Fruit fly (Drosophila melanogaster): Measurements from ENCODE around the gene Hibch.

The Hibch gene

DNA sequence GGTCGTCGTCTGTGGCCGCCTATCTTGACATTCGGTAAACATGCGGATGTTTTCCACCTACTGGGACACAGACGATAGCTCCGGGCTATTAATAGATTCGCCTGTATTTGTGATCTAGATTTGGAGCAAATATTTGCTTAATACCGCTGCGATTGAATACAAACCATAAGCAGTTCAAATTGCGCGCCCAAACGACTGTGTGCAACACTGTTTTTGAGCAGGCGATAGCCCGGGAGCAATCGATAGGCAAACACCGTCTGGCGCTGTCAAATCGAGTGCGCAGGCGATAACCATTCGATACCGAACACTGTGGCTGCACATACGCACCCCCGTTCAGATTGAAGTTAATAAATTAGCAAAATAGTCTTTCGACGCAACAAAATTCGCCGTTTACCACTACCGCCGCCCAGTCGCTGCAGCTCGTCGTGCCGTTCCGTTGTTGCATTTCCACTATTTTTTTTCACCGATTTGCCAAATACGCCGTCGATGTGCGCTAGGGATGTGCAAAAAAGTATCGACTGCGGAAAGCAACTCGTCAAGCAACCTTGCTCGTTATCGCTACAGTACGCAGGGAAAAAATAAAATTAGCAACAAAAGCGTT lies 51.2 kb downstream of the Hibch start, which contains the start of gene Atx2 (continued):
- TF ChIP-seq sens (GFP tag), result peak; percentile 76
- TF ChIP-seq CG5180 (GFP tag; optimal IDR thresholded peaks at IDR 0.05), result peak; percentile 2
- peak; percentile 7 for TF ChIP-seq CG8944 (GFP tag; optimal IDR thresholded peaks at IDR 0.05)
- peak; percentile 93 for TF ChIP-seq bbx (GFP tag; IDR thresholded peaks at IDR 0.05; ENCODE audit: partially characterized antibody)
- TF ChIP-seq CG12236 (GFP tag; optimal IDR thresholded peaks at IDR 0.05), result no peak
- TF ChIP-seq CG14710 (tag; optimal IDR thresholded peaks at IDR 0.05), result peak; percentile 38
- TF ChIP-seq shn (GFP tag; optimal IDR thresholded peaks at IDR 0.05), result peak; percentile 23
- TF ChIP-seq CG9932 (GFP tag; IDR thresholded peaks at IDR 0.05), result peak; percentile 82
- TF ChIP-seq fd96Cb (tag; optimal IDR thresholded peaks at IDR 0.05), result no peak
- TF ChIP-seq prd (optimal IDR thresholded peaks at IDR 0.05), result no peak
- 0 out of 3 replicates have a peak, but pooled peaks have one; percentile 25 for TF ChIP-seq prd (GFP tag; IDR thresholded peaks at IDR 0.05)
- TF ChIP-seq ci (GFP tag; IDR thresholded peaks at IDR 0.05), result peak; percentile 75; the same call in 2 of the 3 replicates
- peak; percentile 17 for TF ChIP-seq tx (GFP tag; optimal IDR thresholded peaks at IDR 0.05)
- TF ChIP-seq CG8290 (GFP tag; optimal IDR thresholded peaks at IDR 0.05), result peak; percentile 30
- peak in 1 of 2 experiments; percentile 79 for TF ChIP-seq CG8290 (tag; optimal IDR thresholded peaks at IDR 0.05)
- TF ChIP-seq CG18476 (GFP tag; optimal IDR thresholded peaks at IDR 0.05), result peak; percentile 19
- peak; percentile 54 for TF ChIP-seq pb (GFP tag; optimal IDR thresholded peaks at IDR 0.05)
- TF ChIP-seq CG9609 (GFP tag; optimal IDR thresholded peaks at IDR 0.05), result peak; percentile 53
- peak; percentile 94 for TF ChIP-seq unc-4 (GFP tag; IDR thresholded peaks at IDR 0.05; ENCODE audit: partially characterized antibody)
- peak; percentile 96 for TF ChIP-seq vnd (GFP tag; IDR thresholded peaks at IDR 0.05; ENCODE audit: partially characterized antibody)
- TF ChIP-seq CG11247 (GFP tag; IDR thresholded peaks at IDR 0.05), result 0 out of 2 replicates have a peak, but pooled peaks have one; percentile 14
- TF ChIP-seq CG3847 (GFP tag; IDR thresholded peaks at IDR 0.05), result peak; percentile 66
- TF ChIP-seq CG14860 (GFP tag; IDR thresholded peaks at IDR 0.05; ENCODE audit: partially characterized antibody), result peak; percentile 97
- peak; percentile 59 for TF ChIP-seq Hmr (GFP tag; optimal IDR thresholded peaks at IDR 0.05)
- peak; percentile 98 for TF ChIP-seq Sin3A (optimal IDR thresholded peaks at IDR 0.05)
- TF ChIP-seq CG18599 (GFP tag; optimal IDR thresholded peaks at IDR 0.05), result peak; percentile 37
- TF ChIP-seq CG4282 (GFP tag; optimal IDR thresholded peaks at IDR 0.05), result peak; percentile 6
- peak; percentile 96 for TF ChIP-seq Bgb (GFP tag; IDR thresholded peaks at IDR 0.05; ENCODE audit: partially characterized antibody)
- TF ChIP-seq eve (GFP tag; optimal IDR thresholded peaks at IDR 0.05), result no peak
- TF ChIP-seq CG7963 (GFP tag; IDR thresholded peaks at IDR 0.05; ENCODE audit: partially characterized antibody), result peak; percentile 90
- peak; percentile 46 for TF ChIP-seq NfI (GFP tag; optimal IDR thresholded peaks at IDR 0.05)
- no peak for TF ChIP-seq CG1024 (GFP tag; IDR thresholded peaks at IDR 0.05)
- peak; percentile 14; the same call in 1 of the 2 replicates for TF ChIP-seq onecut (GFP tag; IDR thresholded peaks at IDR 0.05)
- TF ChIP-seq Max (GFP tag; optimal IDR thresholded peaks at IDR 0.05), result peak; percentile 37
- peak; percentile 95 for TF ChIP-seq knrl (GFP tag; IDR thresholded peaks at IDR 0.05; ENCODE audit: partially characterized antibody)
- peak; percentile 53 for TF ChIP-seq sqz (GFP tag; optimal IDR thresholded peaks at IDR 0.05)
- peak; percentile 16 for TF ChIP-seq Hsf (GFP tag; optimal IDR thresholded peaks at IDR 0.05)
- peak; percentile 42 for TF ChIP-seq CG2712 (tag; optimal IDR thresholded peaks at IDR 0.05)
- TF ChIP-seq CG4424 (GFP tag; optimal IDR thresholded peaks at IDR 0.05), result peak; percentile 70
- TF ChIP-seq hbn (GFP tag; IDR thresholded peaks at IDR 0.05; ENCODE audit: partially characterized antibody), result peak; percentile 93
- TF ChIP-seq CG8478 (optimal IDR thresholded peaks at IDR 0.05), result peak; percentile 52
- 0 out of 3 replicates have a peak, but pooled peaks have one; percentile 42 for TF ChIP-seq CG2199 (GFP tag; IDR thresholded peaks at IDR 0.05)
- TF ChIP-seq cas (GFP tag; IDR thresholded peaks at IDR 0.05), result no peak
- peak; percentile 26 for TF ChIP-seq CG33213 (GFP tag; optimal IDR thresholded peaks at IDR 0.05)
- peak in 1 of 2 experiments; percentile 5 for TF ChIP-seq bsh (GFP tag; optimal IDR thresholded peaks at IDR 0.05)
- TF ChIP-seq CG8924 (tag; optimal IDR thresholded peaks at IDR 0.05), result peak; percentile 18
- peak; percentile 97 for TF ChIP-seq CG4617 (GFP tag; optimal IDR thresholded peaks at IDR 0.05; ENCODE audit: borderline replicate concordance)
- TF ChIP-seq YL-1 (GFP tag; optimal IDR thresholded peaks at IDR 0.05), result peak; percentile 73
- 0 out of 2 replicates have a peak, but pooled peaks have one; percentile 22 for TF ChIP-seq stc (GFP tag; IDR thresholded peaks at IDR 0.05)
- TF ChIP-seq CG10654 (GFP tag; optimal IDR thresholded peaks at IDR 0.05), result peak; percentile 5
